Fruit fly (Drosophila melanogaster) whole organism, pupa: ENCODE results near the gene CG5810.

ENCODE experiments used
- CG8159 ChIP-seq: fragments of 200-800 bp; sonication (Bioruptor generic); optimal IDR thresholded peaks from 3 replicates; lab custom pipeline; 2018; ENCODE audit warnings: missing biosample characterization, mild to moderate bottlenecking, missing genetic modification characterization, moderate library complexity
- CG8301 ChIP-seq: fragments of 200-800 bp; sonication (Bioruptor generic); optimal IDR thresholded peaks from 2 replicates; lab custom pipeline; 2018; ENCODE audit warnings: missing biosample characterization, mild to moderate bottlenecking, missing genetic modification characterization

DNA sequence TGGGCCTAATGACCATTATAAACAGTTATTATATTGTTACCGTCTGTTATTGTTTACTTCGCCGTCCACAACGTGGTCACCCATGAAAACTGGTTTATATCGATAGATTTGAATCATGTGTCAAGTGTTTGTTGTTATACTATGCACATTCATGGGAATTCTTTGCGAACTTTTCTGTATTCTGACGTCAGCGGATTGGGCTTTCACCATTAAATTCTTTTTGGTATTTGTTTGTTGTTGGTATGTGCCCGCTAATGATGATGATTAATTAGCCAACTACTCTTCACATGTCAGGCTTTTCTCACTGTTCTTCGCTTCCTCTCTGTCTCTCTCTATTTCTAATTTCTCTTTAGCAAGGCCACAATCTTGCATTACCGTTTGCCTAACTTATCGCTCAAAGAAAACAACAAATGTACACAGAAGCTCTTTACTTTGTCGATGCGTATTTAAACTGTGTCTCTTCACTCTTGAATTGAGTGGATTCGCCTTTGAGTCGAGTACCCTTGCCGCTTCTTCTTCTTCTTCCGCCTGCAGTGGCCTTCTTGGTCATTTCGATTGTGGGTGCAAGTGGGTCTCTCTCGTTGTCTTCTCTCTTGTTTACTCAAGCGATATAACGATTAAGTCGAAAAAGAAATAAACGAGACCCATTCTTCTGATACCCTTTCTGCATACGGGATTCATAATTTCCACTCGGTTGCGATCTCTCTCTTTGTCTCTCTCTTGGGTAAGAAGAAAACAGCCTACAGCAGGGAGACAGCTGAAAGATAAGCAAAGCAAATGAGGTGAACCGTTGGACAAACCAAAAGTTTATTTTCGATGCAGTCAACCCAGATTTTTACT is 40.3 kb downstream of the CG5810 start:
- TF ChIP-seq CG8301 (tag; lab: Kevin White, UChicago) (no peak), CG8159 (tag; lab: Kevin White, UChicago) (no peak)
